Fruit fly (Drosophila melanogaster): ENCODE results near the gene Ugt37B1.

Gene Ugt37B1

DNA sequence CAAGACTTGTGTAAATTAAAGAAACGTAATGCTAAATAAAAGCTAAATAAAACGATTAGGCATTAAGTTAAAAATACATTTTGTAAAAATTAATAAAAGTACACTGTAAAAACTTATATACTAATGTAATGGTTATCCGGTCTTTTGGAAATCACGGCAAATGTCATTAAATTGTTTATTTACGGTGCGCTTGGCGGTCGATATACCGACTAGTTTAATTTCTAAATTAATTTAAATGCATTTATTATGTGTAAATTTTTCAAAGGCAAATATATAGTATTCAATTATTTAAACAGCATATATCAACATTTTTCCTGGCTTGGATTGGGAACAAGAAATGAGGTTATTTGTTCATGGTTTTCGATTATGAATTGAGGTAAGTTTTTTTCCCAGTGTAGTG lies 14.0 kb upstream of the Ugt37B1 start:
- no peak for TF ChIP-seq CTCF (optimal IDR thresholded peaks at IDR 0.05)
- TF ChIP-seq CG8478 (optimal IDR thresholded peaks at IDR 0.05): no peak

DNA sequence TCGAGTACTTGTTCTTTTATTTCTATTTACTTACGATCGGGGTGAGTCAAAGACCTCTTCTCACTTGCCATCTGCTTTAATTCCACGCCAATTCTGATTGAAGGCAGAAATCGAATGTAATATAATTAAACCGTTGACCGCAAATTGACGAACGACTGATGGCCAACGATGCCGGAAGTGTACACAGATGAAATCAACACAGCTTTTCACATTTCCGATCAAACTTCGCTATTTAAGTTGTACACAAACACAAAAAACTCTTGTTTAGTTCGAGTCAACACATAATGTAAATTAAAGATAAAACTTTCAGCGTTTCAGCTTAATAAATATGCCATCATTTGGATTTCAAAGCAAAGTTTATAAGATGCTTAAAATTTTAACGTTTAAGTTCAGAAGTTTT lies 13.3 kb upstream of the Ugt37B1 start:
- TF ChIP-seq CG8478 (optimal IDR thresholded peaks at IDR 0.05): no peak
- no peak for TF ChIP-seq CTCF (optimal IDR thresholded peaks at IDR 0.05)

DNA sequence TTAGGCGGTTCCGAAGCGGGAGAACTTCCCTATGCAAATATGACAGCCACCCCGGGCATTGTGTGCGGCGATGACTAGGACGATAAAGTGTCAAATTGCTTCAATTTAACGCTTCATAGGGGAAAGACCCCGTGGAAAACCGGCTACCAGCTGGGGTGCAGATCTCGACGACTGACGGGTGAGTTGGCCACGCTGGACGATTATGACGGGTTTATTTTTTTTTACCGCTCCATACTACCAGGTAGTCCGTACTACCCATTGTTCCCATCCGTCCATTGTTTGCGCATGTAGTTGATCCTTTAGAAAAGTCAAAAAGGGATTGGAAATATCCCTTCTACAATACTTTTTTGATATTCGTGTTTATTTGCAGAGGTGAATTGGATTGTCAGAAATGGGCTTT lies 11.3 kb upstream of the Ugt37B1 start:
- TF ChIP-seq CG8478 (optimal IDR thresholded peaks at IDR 0.05): no peak
- TF ChIP-seq CTCF (optimal IDR thresholded peaks at IDR 0.05): no peak

DNA sequence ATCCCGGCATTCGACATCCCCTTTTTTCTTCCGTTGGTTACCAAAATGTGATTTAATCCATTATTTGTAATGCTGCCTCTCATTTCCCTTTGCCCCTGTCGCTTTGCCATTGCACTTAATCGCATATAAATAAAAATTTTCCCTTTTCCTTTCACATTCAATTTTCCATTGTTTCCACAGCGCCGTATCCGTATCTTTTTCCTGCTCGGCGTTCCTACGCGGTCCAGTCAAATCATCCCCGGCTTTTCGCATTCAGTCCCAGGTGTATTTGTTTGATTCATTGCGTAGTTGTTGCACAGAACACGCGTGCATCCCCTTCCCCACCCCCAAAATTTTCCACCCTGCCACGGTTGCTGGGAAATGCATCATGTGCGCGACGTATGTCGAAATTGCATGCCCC lies 9.0 kb upstream of the Ugt37B1 start:
- TF ChIP-seq CG8478 (optimal IDR thresholded peaks at IDR 0.05) (no peak), CTCF (optimal IDR thresholded peaks at IDR 0.05) (no peak)

DNA sequence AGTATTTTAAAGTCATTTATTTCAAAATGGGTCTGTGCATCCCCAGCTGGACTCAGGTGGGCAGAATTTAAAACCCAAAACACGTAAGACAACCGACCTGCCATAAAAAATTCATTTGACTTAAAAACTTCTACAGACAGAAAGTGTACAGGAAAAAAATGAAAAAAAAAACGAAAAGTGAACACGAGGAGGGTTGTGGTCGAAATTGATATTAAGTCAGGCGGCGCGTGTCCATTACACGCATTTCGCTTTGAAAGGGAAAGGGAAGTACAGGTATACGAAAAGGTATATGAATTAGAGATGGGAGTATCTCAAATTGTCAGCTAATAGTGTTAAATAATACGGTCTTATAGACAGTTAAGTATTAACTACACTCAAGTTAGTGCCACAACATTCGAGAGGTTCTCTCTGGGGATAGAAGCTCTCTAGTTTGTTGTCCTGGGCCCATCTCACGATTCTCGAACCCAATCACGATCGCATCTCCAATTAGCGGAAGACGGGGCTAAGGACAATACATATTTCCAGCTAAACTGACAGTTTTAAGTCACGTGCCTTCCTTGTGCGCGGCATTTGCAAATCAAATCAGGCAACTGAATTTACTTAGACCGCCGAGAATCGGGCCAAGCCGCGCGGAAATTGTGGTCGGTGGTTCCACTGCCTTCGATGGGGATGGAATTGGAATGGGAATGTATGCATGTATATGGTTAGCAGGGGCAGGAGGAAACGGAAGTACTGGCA lies 6.0 kb upstream of the Ugt37B1 start:
- TF ChIP-seq CTCF (optimal IDR thresholded peaks at IDR 0.05) (no peak), CG8478 (optimal IDR thresholded peaks at IDR 0.05) (no peak)

DNA sequence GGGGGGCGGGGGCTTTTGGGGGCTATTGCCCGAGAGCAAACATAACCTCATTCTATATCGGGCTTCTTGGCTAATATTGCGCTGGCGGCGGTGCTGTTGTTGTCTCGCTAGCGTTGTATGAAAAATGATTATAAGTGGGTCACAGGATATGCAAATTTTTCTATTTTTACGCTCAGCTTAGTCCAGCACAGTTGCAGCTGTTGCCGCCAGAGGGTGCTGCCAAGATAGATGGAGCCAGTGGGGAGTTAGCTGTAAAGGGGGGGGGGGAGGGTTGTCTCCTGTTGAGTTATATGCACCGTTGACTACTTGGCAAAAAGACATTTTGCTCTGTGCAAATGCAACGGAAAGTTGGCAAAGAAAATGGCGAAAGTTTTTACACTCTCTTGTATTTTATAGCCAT lies 3.9 kb upstream of the Ugt37B1 start:
- TF ChIP-seq CG8478 (optimal IDR thresholded peaks at IDR 0.05) (no peak), CTCF (optimal IDR thresholded peaks at IDR 0.05) (peak; percentile 41 to 59)

DNA sequence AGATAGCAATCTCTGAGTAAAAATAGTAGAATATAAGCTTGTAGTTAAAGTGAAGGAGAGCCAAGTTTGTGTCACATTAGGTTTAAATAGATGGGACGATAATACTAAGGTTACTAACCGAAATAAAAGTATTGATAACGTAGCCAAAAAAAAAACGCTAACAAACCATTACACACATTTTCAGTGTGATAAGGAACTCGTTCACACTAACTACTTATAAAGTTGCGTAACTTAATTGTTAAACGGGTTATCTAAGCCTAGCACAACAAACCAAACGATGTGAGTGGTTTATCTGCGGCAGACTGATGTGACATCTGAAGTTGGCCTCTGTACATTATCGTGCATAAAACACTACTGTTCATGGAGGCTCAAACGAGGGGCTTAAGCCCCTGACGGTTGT lies 646 bp upstream of the Ugt37B1 start:
- TF ChIP-seq CG8478 (optimal IDR thresholded peaks at IDR 0.05) (no peak), CTCF (optimal IDR thresholded peaks at IDR 0.05) (no peak)

DNA sequence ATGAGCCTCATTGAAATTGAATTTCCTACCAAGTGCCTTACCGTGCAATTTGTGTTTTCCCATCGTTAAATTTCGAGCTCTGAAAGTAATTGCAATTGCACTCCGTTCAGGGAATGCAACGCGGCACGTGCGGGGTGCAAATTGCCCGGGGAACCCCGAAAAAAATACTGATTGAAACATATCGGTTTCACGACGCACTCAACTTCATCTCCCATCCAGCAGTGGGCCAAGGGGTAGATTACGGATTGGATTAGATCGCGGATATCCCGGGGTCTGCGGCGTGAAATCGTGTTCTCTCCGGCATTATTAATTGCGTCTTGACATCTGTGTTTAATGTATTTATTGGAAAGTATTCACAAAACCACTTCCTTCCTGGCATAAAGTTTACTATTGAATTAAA lies 3.7 kb downstream of the Ugt37B1 start:
- TF ChIP-seq CTCF (optimal IDR thresholded peaks at IDR 0.05) (no peak), CG8478 (optimal IDR thresholded peaks at IDR 0.05) (no peak)

DNA sequence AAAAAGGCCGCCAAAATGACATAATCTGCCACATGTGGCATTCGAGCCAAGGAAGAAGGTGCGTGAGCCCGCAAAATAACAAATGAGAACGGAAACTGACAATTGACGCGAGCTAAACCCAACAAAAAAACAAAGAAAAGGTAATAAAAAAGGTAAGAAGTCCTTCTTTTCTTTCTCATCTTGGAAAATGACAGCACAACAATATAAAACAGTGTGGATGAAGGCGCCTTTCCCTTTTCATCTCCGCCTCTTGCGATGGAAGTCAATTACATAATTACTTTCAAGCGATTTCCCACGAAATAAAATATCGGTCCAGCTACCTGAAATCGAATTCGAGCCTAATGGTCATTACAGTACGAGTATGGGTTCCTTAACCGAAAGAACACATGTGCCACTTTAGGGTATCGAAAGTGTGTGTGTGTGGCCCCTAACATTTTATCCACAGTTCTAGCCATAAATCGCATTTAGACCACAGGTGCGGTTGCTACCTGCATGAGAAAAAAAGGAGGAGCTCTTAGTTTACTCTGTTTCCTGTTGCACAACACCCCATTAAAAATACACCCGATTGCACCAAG lies 4.4 kb downstream of the Ugt37B1 start:
- no peak for TF ChIP-seq CG8478 (optimal IDR thresholded peaks at IDR 0.05)
- TF ChIP-seq CTCF (optimal IDR thresholded peaks at IDR 0.05): no peak

DNA sequence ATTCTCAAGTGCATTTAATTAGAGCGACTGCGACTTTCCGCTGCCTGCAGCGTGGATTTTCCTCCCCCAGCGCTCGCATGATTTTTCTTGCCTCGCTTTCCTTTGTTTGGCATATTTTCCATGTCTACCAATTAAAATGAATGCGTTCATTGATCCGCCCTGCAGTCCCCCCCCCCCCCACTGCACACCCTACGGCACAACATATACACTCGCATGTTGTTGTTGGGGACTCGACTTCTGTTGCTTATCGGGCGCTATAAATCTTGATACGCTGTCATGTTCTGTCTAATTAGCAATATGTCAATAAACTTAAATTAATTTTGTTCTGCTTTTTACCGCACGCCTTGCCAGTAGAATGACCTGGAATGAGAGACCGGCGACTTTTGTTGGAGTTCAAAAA lies 11.6 kb downstream of the Ugt37B1 start:
- TF ChIP-seq CTCF (optimal IDR thresholded peaks at IDR 0.05): no peak
- no peak for TF ChIP-seq CG8478 (optimal IDR thresholded peaks at IDR 0.05)

DNA sequence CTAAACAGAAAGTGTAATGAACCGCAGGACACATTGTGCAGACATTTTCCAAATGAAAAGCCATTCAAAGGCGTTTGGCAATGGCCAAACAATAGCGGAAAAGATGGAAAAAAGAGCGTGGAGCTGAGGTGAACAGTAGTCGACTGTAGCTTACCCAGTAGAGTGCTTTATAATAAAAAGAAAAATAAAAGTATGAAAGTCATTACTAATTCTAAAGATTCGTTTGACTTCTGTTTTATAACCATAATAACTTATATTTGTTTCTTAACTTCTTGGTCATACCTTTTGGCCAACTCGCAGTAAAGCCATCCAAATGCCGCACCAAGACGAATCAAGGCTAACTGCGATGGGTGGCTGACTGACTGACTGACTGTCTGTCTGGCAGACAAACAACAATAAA lies 14.4 kb downstream of the Ugt37B1 start:
- no peak for TF ChIP-seq CG8478 (optimal IDR thresholded peaks at IDR 0.05)
- TF ChIP-seq CTCF (optimal IDR thresholded peaks at IDR 0.05): no peak

DNA sequence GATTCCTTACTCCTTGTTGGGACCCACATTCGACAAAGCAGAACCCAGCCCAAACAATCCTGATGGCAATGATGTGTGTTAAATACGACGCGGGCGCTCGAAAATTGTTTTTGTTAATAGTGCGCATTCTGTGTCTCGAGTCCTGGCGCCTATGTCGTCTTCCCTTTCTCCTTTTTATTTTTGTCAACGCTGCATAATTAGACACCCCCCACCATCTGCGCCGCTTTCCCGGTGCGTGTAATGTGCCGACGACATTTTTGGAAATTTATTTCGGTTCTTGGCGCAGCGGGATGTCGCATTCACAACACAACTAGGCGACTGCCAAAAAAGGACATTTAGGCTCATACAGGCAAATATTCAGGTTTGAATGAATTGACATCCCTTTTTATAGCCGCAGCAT lies 16.2 kb downstream of the Ugt37B1 start:
- TF ChIP-seq CG8478 (optimal IDR thresholded peaks at IDR 0.05) (no peak), CTCF (optimal IDR thresholded peaks at IDR 0.05) (no peak)

DNA sequence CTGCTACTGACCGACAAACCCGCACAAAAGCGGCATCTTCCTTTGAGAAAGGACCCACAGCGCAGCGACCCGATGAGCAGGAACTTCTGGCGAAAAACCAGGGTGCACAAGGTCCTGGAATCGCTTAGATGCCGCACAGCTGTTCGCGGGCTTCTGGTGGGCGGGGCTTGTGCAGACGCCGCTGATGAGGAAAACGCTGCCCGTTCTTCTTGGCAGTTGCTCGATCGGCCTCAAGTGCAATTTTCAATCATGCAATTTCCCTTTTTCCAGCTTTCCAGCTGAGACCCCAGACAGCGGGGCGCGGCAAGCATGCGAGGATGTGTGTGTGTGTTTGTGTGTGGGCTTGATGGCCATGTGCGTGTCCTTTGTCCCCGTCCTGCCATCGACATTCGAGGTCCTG lies 17.2 kb downstream of the Ugt37B1 start:
- TF ChIP-seq CG8478 (optimal IDR thresholded peaks at IDR 0.05) (no peak), CTCF (optimal IDR thresholded peaks at IDR 0.05) (no peak)

DNA sequence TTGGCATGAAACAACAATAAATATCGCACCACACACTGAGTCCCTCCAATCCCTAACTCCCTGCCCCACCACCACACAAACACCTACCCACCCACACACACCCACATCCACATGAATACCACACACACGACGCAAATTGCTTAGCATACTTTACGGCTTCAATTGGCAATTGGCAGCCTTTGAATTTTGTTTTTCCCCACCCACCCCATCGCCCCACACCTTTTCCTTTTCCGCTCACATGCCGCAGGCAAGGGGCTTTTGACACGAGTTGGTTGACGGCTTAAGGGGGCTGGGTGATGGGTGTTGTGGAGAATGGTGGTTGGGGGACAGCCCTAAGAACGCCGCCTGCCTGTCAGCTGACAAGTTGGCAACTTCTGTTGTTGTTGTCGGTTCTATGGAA lies 24.6 kb downstream of the Ugt37B1 start:
- TF ChIP-seq CG8478 (optimal IDR thresholded peaks at IDR 0.05): no peak
- no peak for TF ChIP-seq CTCF (optimal IDR thresholded peaks at IDR 0.05)

DNA sequence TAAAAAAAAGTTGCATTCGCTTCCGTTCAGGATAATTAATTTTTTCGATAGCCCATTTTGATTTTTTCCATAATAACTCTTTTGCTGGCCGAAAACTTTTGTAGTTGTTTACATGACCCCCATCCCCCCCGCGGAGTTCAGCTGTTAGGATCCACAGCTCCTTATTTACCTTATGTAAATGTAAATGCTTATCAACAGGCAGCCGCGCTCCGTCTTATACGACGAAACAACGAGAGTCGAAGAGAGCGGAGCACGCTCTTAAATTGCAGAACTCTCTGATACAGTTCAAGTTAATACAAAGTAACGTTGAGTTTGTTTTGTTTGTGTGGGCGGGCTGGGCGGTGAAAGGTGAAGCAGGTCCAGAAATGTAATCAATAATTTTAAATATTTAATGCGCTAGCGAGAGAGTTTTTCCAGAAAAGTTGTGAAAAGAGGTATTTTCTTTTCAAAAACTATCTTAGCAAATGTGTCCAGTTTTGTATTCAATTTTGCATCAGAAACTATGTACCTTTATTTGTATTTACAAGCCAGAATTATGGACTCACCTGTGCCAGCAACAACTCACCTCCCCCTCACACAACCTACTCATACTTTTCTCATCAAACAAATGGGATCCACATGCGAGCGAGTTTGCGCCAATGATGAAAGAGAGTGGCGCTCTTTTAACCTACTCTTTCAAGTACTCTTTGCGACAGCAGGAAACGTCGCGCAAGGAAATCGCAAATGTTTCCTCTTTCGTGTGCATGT lies 27.6 kb downstream of the Ugt37B1 start:
- TF ChIP-seq CTCF (optimal IDR thresholded peaks at IDR 0.05) (no peak), CG8478 (optimal IDR thresholded peaks at IDR 0.05) (no peak)

DNA sequence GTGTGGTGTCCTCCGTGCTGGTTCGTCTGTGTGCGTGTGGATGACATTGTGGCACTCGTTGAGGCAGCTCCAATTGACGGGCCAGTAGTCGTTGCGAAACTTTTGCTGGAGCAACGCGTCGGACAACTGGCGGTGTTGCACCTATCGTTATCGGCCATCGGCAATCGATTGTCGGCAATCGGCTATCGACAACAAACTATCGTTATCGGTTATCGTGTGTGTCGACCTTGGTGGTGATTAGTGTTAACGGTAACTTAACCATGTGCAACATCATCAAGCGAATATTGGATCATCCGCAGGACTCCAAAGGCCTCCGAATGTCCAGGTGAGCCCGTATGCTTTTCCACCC lies 28.1 kb downstream of the Ugt37B1 start, which contains the start of gene Ddr:
TSS of gene Ddr (plus strand) at position 119 of the 349 bp plus-strand sequence.
- no peak for TF ChIP-seq CG8478 (optimal IDR thresholded peaks at IDR 0.05)
- no peak for TF ChIP-seq CTCF (optimal IDR thresholded peaks at IDR 0.05)
